Fruit fly (Drosophila melanogaster) whole organism, embryonic: ENCODE measurements around the gene Vps53.

Source experiments
- ATbp ChIP-seq: fragments of 200-800 bp; sonication (Bioruptor generic); optimal IDR thresholded peaks from 2 replicates; lab custom pipeline; 2017; ENCODE audit warnings: missing biosample characterization, mild to moderate bottlenecking, missing genetic modification characterization, missing genetic modification reagents
- Aef1 ChIP-seq: fragments of 200-800 bp; sonication (Bioruptor generic); IDR thresholded peaks from 3 replicates; pipeline ENCODE4 v1.3.6; 2022; ENCODE audit warnings: missing biosample characterization, missing genetic modification characterization
- B-H1 ChIP-seq: fragments of 200-800 bp; sonication (Bioruptor generic); IDR thresholded peaks from 3 replicates; pipeline ENCODE4 v1.3.6; 2022; ENCODE audit warnings: missing biosample characterization, missing genetic modification characterization
- B-H2 ChIP-seq: fragments of 200-800 bp; sonication (Bioruptor generic); optimal IDR thresholded peaks from 2 replicates; lab custom pipeline; 2018; ENCODE audit warnings: missing biosample characterization, mild to moderate bottlenecking, missing genetic modification characterization
- CG10321 ChIP-seq: fragments of 200-800 bp; sonication (Bioruptor generic); IDR thresholded peaks from 2 replicates; pipeline ENCODE4 v1.3.6; 2022; ENCODE audit warnings: missing biosample characterization, missing genetic modification characterization
- CG10462 ChIP-seq: fragments of 200-800 bp; sonication (Bioruptor generic); optimal IDR thresholded peaks from 2 replicates; lab custom pipeline; 2016; ENCODE audit warnings: missing biosample characterization, missing genetic modification characterization
- CG10543 ChIP-seq: fragments of 200-800 bp; sonication (Bioruptor generic); optimal IDR thresholded peaks from 3 replicates; lab custom pipeline; 2017; ENCODE audit warnings: missing biosample characterization, mild to moderate bottlenecking, missing genetic modification characterization, moderate library complexity
- CG12744 ChIP-seq: fragments of 200-800 bp; sonication (Bioruptor generic); optimal IDR thresholded peaks from 2 replicates; lab custom pipeline; 2016; ENCODE audit warnings: missing biosample characterization, missing genetic modification characterization
- CG14860 ChIP-seq: fragments of 200-800 bp; sonication (Bioruptor generic); IDR thresholded peaks from 3 replicates; pipeline ENCODE4 v1.3.6; 2022; ENCODE audit warnings: missing biosample characterization, missing genetic modification characterization; ENCODE audit not compliant: partially characterized antibody
- CG15514 ChIP-seq: fragments of 200-800 bp; sonication (Bioruptor generic); optimal IDR thresholded peaks from 3 replicates; lab custom pipeline; 2017; ENCODE audit warnings: missing biosample characterization, missing genetic modification characterization, mild to moderate bottlenecking, moderate library complexity, missing genetic modification reagents
- CG16815 ChIP-seq: fragments of 200-800 bp; sonication (Bioruptor generic); optimal IDR thresholded peaks from 3 replicates; lab custom pipeline; 2017; ENCODE audit warnings: missing biosample characterization, mild to moderate bottlenecking, missing genetic modification characterization
- CG2116 ChIP-seq: fragments of 200-800 bp; sonication (Bioruptor generic); optimal IDR thresholded peaks from 3 replicates; lab custom pipeline; 2018; ENCODE audit warnings: missing biosample characterization, mild to moderate bottlenecking, missing genetic modification characterization
- CG2875 ChIP-seq: fragments of 200-800 bp; sonication (Bioruptor generic); optimal IDR thresholded peaks from 2 replicates; lab custom pipeline; 2017; ENCODE audit warnings: missing biosample characterization, mild to moderate bottlenecking, missing genetic modification characterization, missing genetic modification reagents
- CG2889 ChIP-seq: fragments of 200-800 bp; sonication (Bioruptor generic); IDR thresholded peaks from 3 replicates; pipeline ENCODE4 v1.3.6; 2022; ENCODE audit warnings: missing biosample characterization, missing genetic modification characterization
- CG32532 ChIP-seq: fragments of 200-800 bp; sonication (Bioruptor generic); IDR thresholded peaks from 2 replicates; pipeline ENCODE4 v1.3.6; 2022; ENCODE audit warnings: missing biosample characterization, missing genetic modification characterization
- CG42726 ChIP-seq: fragments of 200-800 bp; sonication (Bioruptor generic); IDR thresholded peaks from 2 replicates; pipeline ENCODE4 v1.3.6; 2022; ENCODE audit warnings: missing biosample characterization, missing genetic modification characterization; ENCODE audit not compliant: partially characterized antibody
- CG4854 ChIP-seq: fragments of 200-800 bp; sonication (Bioruptor generic); optimal IDR thresholded peaks from 2 replicates; lab custom pipeline; 2016; ENCODE audit warnings: missing biosample characterization, missing genetic modification characterization, inconsistent platforms
- CG6175 ChIP-seq: fragments of 200-800 bp; sonication (Bioruptor generic); IDR thresholded peaks from 3 replicates; pipeline ENCODE4 v1.3.6; 2022; ENCODE audit warnings: missing biosample characterization, missing genetic modification characterization
- CG7271 ChIP-seq: fragments of 200-800 bp; sonication (Bioruptor generic); optimal IDR thresholded peaks from 2 replicates; lab custom pipeline; 2018; ENCODE audit warnings: missing biosample characterization, mild to moderate bottlenecking, missing genetic modification characterization, moderate library complexity
- CG8089 ChIP-seq: fragments of 200-800 bp; sonication (Bioruptor generic); optimal IDR thresholded peaks from 3 replicates; lab custom pipeline; 2016; ENCODE audit warnings: missing biosample characterization, missing genetic modification characterization
- CG8944 ChIP-seq: fragments of 200-800 bp; sonication (Bioruptor generic); optimal IDR thresholded peaks from 3 replicates; lab custom pipeline; 2016; ENCODE audit warnings: missing biosample characterization, missing genetic modification characterization
- CG9797 ChIP-seq: fragments of 200-800 bp; sonication (Bioruptor generic); optimal IDR thresholded peaks from 3 replicates; lab custom pipeline; 2018; ENCODE audit warnings: missing biosample characterization, mild to moderate bottlenecking, missing genetic modification characterization
- D19A ChIP-seq: fragments of 200-800 bp; optimal IDR thresholded peaks from 3 replicates; lab custom pipeline; 2019; ENCODE audit warnings: missing biosample characterization, mild to moderate bottlenecking, missing genetic modification characterization, moderate library complexity
- Deaf1 ChIP-seq: fragments of 200-800 bp; optimal IDR thresholded peaks from 3 replicates; lab custom pipeline; 2019; ENCODE audit warnings: missing biosample characterization, mild to moderate bottlenecking, missing genetic modification characterization, moderate library complexity
- Dek ChIP-seq: fragments of 200-800 bp; sonication (Bioruptor generic); optimal IDR thresholded peaks from 3 replicates; lab custom pipeline; 2019; ENCODE audit warnings: missing biosample characterization, mild to moderate bottlenecking, missing genetic modification characterization, moderate library complexity
- Ets97D ChIP-seq: fragments of 200-800 bp; sonication (Bioruptor generic); optimal IDR thresholded peaks from 3 replicates; lab custom pipeline; 2016; ENCODE audit warnings: missing biosample characterization, missing genetic modification characterization
- HLH3B ChIP-seq: fragments of 200-800 bp; sonication (Bioruptor generic); IDR thresholded peaks from 2 replicates; pipeline ENCODE4 v1.3.6; 2022; ENCODE audit warnings: missing biosample characterization, missing genetic modification characterization
- Hand ChIP-seq: fragments of 200-800 bp; sonication (Bioruptor generic); optimal IDR thresholded peaks from 2 replicates; lab custom pipeline; 2017; ENCODE audit warnings: mild to moderate bottlenecking, missing biosample characterization, missing genetic modification reagents, missing genetic modification characterization
- HmgZ ChIP-seq: fragments of 200-800 bp; sonication (Bioruptor generic); optimal IDR thresholded peaks from 2 replicates; lab custom pipeline; 2018; ENCODE audit warnings: missing biosample characterization, mild to moderate bottlenecking, missing genetic modification characterization
- Hmx ChIP-seq: fragments of 200-800 bp; sonication (Bioruptor generic); optimal IDR thresholded peaks from 2 replicates; lab custom pipeline; 2016; ENCODE audit warnings: missing biosample characterization, missing genetic modification characterization
- Mad ChIP-seq: fragments of 200-800 bp; sonication (Bioruptor generic); optimal IDR thresholded peaks from 2 replicates; lab custom pipeline; 2016; ENCODE audit warnings: missing biosample characterization, missing genetic modification characterization
- Mrtf ChIP-seq: fragments of 200-800 bp; sonication (Bioruptor generic); IDR thresholded peaks from 3 replicates; pipeline ENCODE4 v1.3.6; 2022; ENCODE audit warnings: missing biosample characterization, missing genetic modification characterization
- NfI ChIP-seq: fragments of 200-800 bp; sonication (Bioruptor generic); optimal IDR thresholded peaks from 3 replicates; lab custom pipeline; 2018; ENCODE audit warnings: missing biosample characterization, mild to moderate bottlenecking, missing genetic modification characterization, moderate library complexity
- Oaz ChIP-seq: fragments of 200-800 bp; sonication (Bioruptor generic); IDR thresholded peaks from 2 replicates; pipeline ENCODE4 v1.3.6; 2022; ENCODE audit warnings: missing biosample characterization, missing genetic modification characterization
- Poxn ChIP-seq: fragments of 200-800 bp; sonication (Bioruptor generic); IDR thresholded peaks from 2 replicates; pipeline ENCODE4 v1.3.6; 2022; ENCODE audit warnings: missing biosample characterization, missing genetic modification characterization
- ab ChIP-seq: fragments of 200-800 bp; sonication (Bioruptor generic); optimal IDR thresholded peaks from 2 replicates; lab custom pipeline; 2016; ENCODE audit warnings: missing biosample characterization, missing genetic modification characterization
- ac ChIP-seq: fragments of 200-800 bp; sonication (Bioruptor generic); optimal IDR thresholded peaks from 3 replicates; lab custom pipeline; 2017; ENCODE audit warnings: missing biosample characterization, mild to moderate bottlenecking, missing genetic modification characterization
- ash1 ChIP-seq: fragments of 200-800 bp; sonication (Bioruptor generic); optimal IDR thresholded peaks from 2 replicates; lab custom pipeline; 2018; ENCODE audit warnings: missing biosample characterization, mild to moderate bottlenecking, missing genetic modification characterization
- cato ChIP-seq: fragments of 200-800 bp; sonication (Bioruptor generic); optimal IDR thresholded peaks from 2 replicates; lab custom pipeline; 2016; ENCODE audit warnings: missing biosample characterization, missing genetic modification characterization, borderline replicate concordance
- dan ChIP-seq: fragments of 200-800 bp; sonication (Bioruptor generic); IDR thresholded peaks from 2 replicates; pipeline ENCODE4 v1.3.6; 2022; ENCODE audit warnings: missing biosample characterization, missing genetic modification characterization
- dm ChIP-seq: fragments of 200-800 bp; sonication (Bioruptor generic); optimal IDR thresholded peaks from 3 replicates; lab custom pipeline; 2016; ENCODE audit warnings: missing biosample characterization, missing genetic modification characterization
- fd96Cb ChIP-seq: fragments of 200-800 bp; sonication (Bioruptor generic); optimal IDR thresholded peaks from 2 replicates; lab custom pipeline; 2018; ENCODE audit warnings: missing biosample characterization, mild to moderate bottlenecking, missing genetic modification characterization, moderate library complexity
- grn ChIP-seq: fragments of 200-800 bp; sonication (Bioruptor generic); optimal IDR thresholded peaks from 3 replicates; lab custom pipeline; 2017; ENCODE audit warnings: missing biosample characterization, missing genetic modification characterization
- hb ChIP-seq: fragments of 200-800 bp; sonication (Bioruptor generic); IDR thresholded peaks from 3 replicates; pipeline ENCODE4 v1.3.6; 2022; ENCODE audit warnings: missing biosample characterization, missing genetic modification characterization; ENCODE audit not compliant: partially characterized antibody
- inv ChIP-seq: fragments of 200-800 bp; sonication (Bioruptor generic); IDR thresholded peaks from 2 replicates; pipeline ENCODE4 v1.3.6; 2022; ENCODE audit warnings: missing biosample characterization, missing genetic modification characterization; ENCODE audit not compliant: partially characterized antibody
- kay ChIP-seq: fragments of 200-800 bp; sonication (Bioruptor generic); optimal IDR thresholded peaks from 2 replicates; lab custom pipeline; 2016; ENCODE audit warnings: missing biosample characterization, missing genetic modification characterization
- lab ChIP-seq: fragments of 200-800 bp; sonication (Bioruptor generic); optimal IDR thresholded peaks from 3 replicates; lab custom pipeline; 2017; ENCODE audit warnings: missing biosample characterization, missing genetic modification characterization, mild to moderate bottlenecking, moderate library complexity, missing genetic modification reagents
- pnt ChIP-seq: fragments of 200-800 bp; sonication (Bioruptor generic); optimal IDR thresholded peaks from 3 replicates; lab custom pipeline; 2016; ENCODE audit warnings: missing biosample characterization, missing genetic modification characterization
- pros ChIP-seq: fragments of 200-800 bp; sonication (Bioruptor generic); optimal IDR thresholded peaks from 3 replicates; lab custom pipeline; 2019; ENCODE audit warnings: missing biosample characterization, mild to moderate bottlenecking, missing genetic modification characterization, moderate library complexity
- sima ChIP-seq: fragments of 200-800 bp; sonication (Bioruptor generic); optimal IDR thresholded peaks from 2 replicates; lab custom pipeline; 2016; ENCODE audit warnings: missing biosample characterization, missing genetic modification characterization
- vnd ChIP-seq: fragments of 200-800 bp; sonication (Bioruptor generic); IDR thresholded peaks from 3 replicates; pipeline ENCODE4 v1.3.6; 2022; ENCODE audit warnings: missing biosample characterization, missing genetic modification characterization; ENCODE audit not compliant: partially characterized antibody

Gene Vps53

DNA sequence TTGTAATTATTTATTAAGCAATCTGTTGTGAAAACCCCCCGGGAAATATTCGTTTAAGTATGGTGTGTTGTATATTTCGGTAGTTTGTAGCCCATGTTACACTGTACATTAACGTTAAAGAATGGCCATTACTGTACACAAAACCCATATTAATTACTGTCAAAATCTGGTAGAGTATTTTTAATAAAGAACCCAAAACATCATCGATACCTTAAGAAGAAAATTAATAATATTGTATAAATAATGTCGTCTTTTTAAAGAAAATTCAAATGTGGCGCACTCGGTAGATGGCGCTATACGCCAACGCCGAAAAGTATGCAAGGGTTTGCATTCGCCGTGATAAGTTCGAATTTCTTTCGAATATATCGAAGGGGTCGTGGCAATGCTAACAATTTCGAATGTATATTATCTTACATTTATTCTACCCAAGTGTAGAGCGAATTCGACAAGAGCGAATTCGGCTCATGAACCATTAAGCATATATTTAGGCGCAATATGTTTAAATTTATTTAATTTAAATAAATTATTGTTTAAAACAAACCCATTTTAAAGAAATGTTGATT, 40.2 kb downstream of the Vps53 start (continued):
- TF ChIP-seq Aef1 (no peak), B-H1 (GFP tag; lab: Robert Waterston, UW) (no peak), cato (GFP tag; lab: Kevin White, UChicago) (no peak), CG7271 (tag; lab: Kevin White, UChicago) (no peak), CG6175 (GFP tag; lab: Robert Waterston, UW) (no peak), pnt (GFP tag; lab: Kevin White, UChicago) (no peak), ATbp (no peak), CG10543 (no peak), fd96Cb (tag; lab: Kevin White, UChicago) (no peak), Mrtf (no peak), CG2889 (GFP tag; lab: Robert Waterston, UW) (no peak), CG15514 (GFP tag; lab: Kevin White, UChicago) (peak; percentile 24), Oaz (GFP tag; lab: Robert Waterston, UW) (no peak), Deaf1 (no peak), Dek (peak; percentile 29), NfI (no peak), HmgZ (peak; percentile 67), grn (no peak), ash1 (GFP tag; lab: Kevin White, UChicago) (no peak), lab (no peak), CG16815 (GFP tag; lab: Kevin White, UChicago) (no peak), dan (GFP tag; lab: Robert Waterston, UW) (no peak), HLH3B (GFP tag; lab: Robert Waterston, UW) (no peak), CG9797 (GFP tag; lab: Kevin White, UChicago) (no peak), CG8089 (GFP tag; lab: Kevin White, UChicago) (no peak), ab (no peak), CG10462 (GFP tag; lab: Kevin White, UChicago) (no peak), hb (GFP tag; lab: Robert Waterston, UW) (no peak), CG2116 (GFP tag; lab: Kevin White, UChicago) (peak; percentile 26), CG42726 (GFP tag; lab: Robert Waterston, UW) (peak; percentile 63; the same call in 1 of the 2 replicates), vnd (GFP tag; lab: Robert Waterston, UW) (no peak), Hand (GFP tag; lab: Kevin White, UChicago) (no peak), CG10321 (GFP tag; lab: Robert Waterston, UW) (no peak), kay (no peak), Hmx (GFP tag; lab: Kevin White, UChicago) (no peak), pros (GFP tag; lab: Kevin White, UChicago) (peak; percentile 92), inv (no peak; the same call in 1 of the 2 replicates), CG14860 (no peak), Poxn (GFP tag; lab: Robert Waterston, UW) (no peak), ac (no peak), Mad (GFP tag; lab: Kevin White, UChicago) (no peak), CG32532 (GFP tag; lab: Robert Waterston, UW) (no peak; the same call in 1 of the 2 replicates), dm (no peak), CG8944 (GFP tag; lab: Kevin White, UChicago) (no peak), D19A (tag; lab: Kevin White, UChicago) (no peak), CG2875 (GFP tag; lab: Kevin White, UChicago) (no peak), B-H2 (GFP tag; lab: Kevin White, UChicago) (no peak), sima (GFP tag; lab: Kevin White, UChicago) (no peak), CG12744 (GFP tag; lab: Kevin White, UChicago) (no peak), Ets97D (GFP tag; lab: Kevin White, UChicago) (no peak), CG4854 (no peak)
